Worm (Caenorhabditis elegans) whole organism, L2 larva: ENCODE data around the gene cyh-1.
"Not testable (repeated sequence)": the region's sequence is repeated elsewhere in the genome, so short reads cannot be mapped to it uniquely, and the experiment has no call there.

Source experiments
- fos-1 ChIP-seq: fragments of 150-350 bp; optimal IDR thresholded peaks from 2 replicates; lab custom pipeline; 2014; ENCODE audit warnings: missing biosample characterization, missing genetic modification characterization
- ztf-4 ChIP-seq: fragments of 150-350 bp; optimal IDR thresholded peaks from 2 replicates; lab custom pipeline; 2014; ENCODE audit warnings: missing biosample characterization, missing genetic modification characterization

DNA sequence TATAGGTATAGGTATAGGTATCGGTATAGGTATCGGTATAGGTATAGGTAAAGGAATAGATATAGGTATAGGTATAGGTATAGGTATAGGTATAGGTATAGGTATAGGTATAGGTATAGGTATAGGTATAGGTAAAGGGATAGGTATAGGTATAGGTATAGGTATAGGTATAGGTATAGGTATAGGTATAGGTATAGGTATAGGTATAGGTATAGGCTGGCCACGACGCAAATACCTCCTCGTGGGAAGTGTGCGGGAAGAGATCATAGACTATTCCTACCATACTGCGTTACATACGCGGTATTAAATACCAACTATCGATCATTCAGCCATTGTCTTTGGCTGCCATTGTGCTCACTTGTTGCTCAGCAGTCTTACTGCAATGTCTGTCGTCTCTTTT is 14.0 kb upstream of the cyh-1 start, which contains the start of gene fbxb-112:
- TF ChIP-seq fos-1, ztf-4 (tag; lab: Kevin White, UChicago): not testable (repeated sequence)
